Worm (Caenorhabditis elegans): Measurements from ENCODE around the gene math-20.
"Not testable (repeated sequence)": the region's sequence is repeated elsewhere in the genome, so short reads cannot be mapped to it uniquely, and the experiment has no call there.

math-20 gene

ce11 chrII:2039288-2039687 is 43.0 kb downstream of the math-20 start, which contains the start of gene bath-19:
Gene bath-19, minus strand, starts transcription at chrII:2039388.
- no peak for TF ChIP-seq lin-13 (GFP tag; optimal IDR thresholded peaks at IDR 0.05)
- no peak for TF ChIP-seq nhr-47 (tag; optimal IDR thresholded peaks at IDR 0.05)
- TF ChIP-seq nhr-77 (tag; optimal IDR thresholded peaks at IDR 0.05): no peak
- no peak for TF ChIP-seq ama-1 (optimal IDR thresholded peaks at IDR 0.05)
- TF ChIP-seq C16A3.4 (tag; optimal IDR thresholded peaks at IDR 0.05): no peak
- no peak for TF ChIP-seq pqm-1 (tag; optimal IDR thresholded peaks at IDR 0.05)
- TF ChIP-seq zag-1 (tag; optimal IDR thresholded peaks at IDR 0.05): no peak
- no peak for TF ChIP-seq unc-86 (tag; optimal IDR thresholded peaks at IDR 0.05)
- TF ChIP-seq nhr-84 (tag; optimal IDR thresholded peaks at IDR 0.05): no peak
- no peak for TF ChIP-seq tbx-2 (tag; optimal IDR thresholded peaks at IDR 0.05)
- TF ChIP-seq fkh-4 (tag; optimal IDR thresholded peaks at IDR 0.05; ENCODE audit: borderline replicate concordance): no peak

DNA sequence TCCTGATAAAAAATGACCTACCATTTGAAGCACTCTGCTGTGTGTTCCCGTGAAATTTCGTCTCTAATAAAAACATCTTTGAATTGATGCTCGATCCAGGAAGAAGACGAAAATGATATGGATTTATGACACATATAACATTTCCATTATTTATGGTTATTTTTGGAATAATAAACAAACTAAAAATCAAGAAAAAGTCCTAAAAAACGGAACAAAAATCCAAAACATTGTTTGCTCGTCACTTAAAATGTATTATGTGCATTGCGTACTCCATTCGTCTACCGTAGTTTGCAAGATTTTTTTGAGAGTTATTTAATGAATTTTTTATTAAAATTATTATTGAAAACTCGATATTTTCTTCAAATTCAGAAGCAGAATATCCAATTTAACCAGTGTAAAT is 46.1 kb downstream of the math-20 start, which contains the start of gene bath-20:
Gene bath-20 (minus strand): TSS at position 101 of the 400 bp plus-strand sequence.
- TF ChIP-seq Y116A8C.19 (tag; optimal IDR thresholded peaks at IDR 0.05; ENCODE audit: borderline replicate concordance) (no peak), elt-2 (tag; optimal IDR thresholded peaks at IDR 0.05) (no peak), efl-1 (optimal IDR thresholded peaks at IDR 0.05) (no peak), efl-1 (GFP tag; optimal IDR thresholded peaks at IDR 0.05 in 1 of 2) (peak in 1 of 2 experiments; percentile 41), zag-1 (tag; optimal IDR thresholded peaks at IDR 0.05) (no peak)

- TF ChIP-seq lin-39 (tag; optimal IDR thresholded peaks at IDR 0.05) (no peak), dsc-1 (tag; optimal IDR thresholded peaks at IDR 0.05) (no peak), ceh-8 (GFP tag; optimal IDR thresholded peaks at IDR 0.05) (no peak), ces-1 (GFP tag; optimal IDR thresholded peaks at IDR 0.05) (no peak), fos-1 (tag; optimal IDR thresholded peaks at IDR 0.05) (no peak), nhr-28 (tag; optimal IDR thresholded peaks at IDR 0.05) (no peak), jun-1 (tag; optimal IDR thresholded peaks at IDR 0.05) (no peak), zag-1 (tag; optimal IDR thresholded peaks at IDR 0.05) (no peak), lin-14 (GFP tag; optimal IDR thresholded peaks at IDR 0.05) (no peak), zip-4 (GFP tag; optimal IDR thresholded peaks at IDR 0.05) (no peak), nhr-85 (tag) (no peak), sptf-1 (tag; optimal IDR thresholded peaks at IDR 0.05) (no peak), irx-1 (tag; optimal IDR thresholded peaks at IDR 0.05) (no peak)
Observed at ce11 chrII:2045505-2045904, 49.2 kb downstream of the math-20 start, which contains the start of gene bath-24. Gene bath-24, minus strand, starts transcription at chrII:2045605.

- not testable (repeated sequence) for TF ChIP-seq nhr-28, mef-2, lin-39 (tag; optimal IDR thresholded peaks at IDR 0.05)
Observed at ce11 chrII:2046556-2046955, 50.2 kb downstream of the math-20 start, which contains the start of gene math-1. Gene math-1, minus strand, starts transcription at chrII:2046656.
